5 fruit fly cellular contexts compared by ENCODE assay signal in genomic region chrX:8569038-8569437, dm6.
TF ChIP-seq lines count a peak whose summit lies in the region.

No protein-coding gene starts in this region.

- TF ChIP-seq CTCF in whole organism, embryonic (GFP tag; optimal IDR thresholded peaks at IDR 0.05; lab: Kevin White, UChicago): no peak

TF ChIP-seq in whole organism, adult, 20 proteins besides CTCF, POLR2A, EP300 and RAD21:
- TF ChIP-seq CG11617 (GFP tag; optimal IDR thresholded peaks at IDR 0.05; lab: Kevin White, UChicago) (no peak), CG7045 (GFP tag; optimal IDR thresholded peaks at IDR 0.05; lab: Kevin White, UChicago) (no peak), Mnt (GFP tag; optimal IDR thresholded peaks at IDR 0.05; lab: Kevin White, UChicago) (no peak), CG1620 (GFP tag; optimal IDR thresholded peaks at IDR 0.05; lab: Kevin White, UChicago) (no peak), cic (GFP tag; optimal IDR thresholded peaks at IDR 0.05; lab: Kevin White, UChicago) (no peak), pad (GFP tag; optimal IDR thresholded peaks at IDR 0.05; lab: Kevin White, UChicago) (peak; percentile 96), Crg-1 (GFP tag; optimal IDR thresholded peaks at IDR 0.05; lab: Kevin White, UChicago) (no peak), Clk (GFP tag; optimal IDR thresholded peaks at IDR 0.05; lab: Kevin White, UChicago) (no peak), CG7101 (tag; optimal IDR thresholded peaks at IDR 0.05; lab: Kevin White, UChicago) (no peak), ovo (GFP tag; optimal IDR thresholded peaks at IDR 0.05; lab: Kevin White, UChicago) (peak; percentile 34)

TF ChIP-seq in whole organism, embryonic, 481 proteins besides CTCF, POLR2A, EP300 and RAD21:
- TF ChIP-seq CG1832 (GFP tag; optimal IDR thresholded peaks at IDR 0.05; lab: Kevin White, UChicago) (peak; percentile 41), CG34376 (GFP tag; optimal IDR thresholded peaks at IDR 0.05; lab: Kevin White, UChicago) (peak; percentile 53), Rfx (GFP tag; IDR thresholded peaks at IDR 0.05; lab: Robert Waterston, UW) (peak; percentile 19; the same call in 1 of the 2 replicates), Trl (optimal IDR thresholded peaks at IDR 0.05; lab: Kevin White, UChicago) (peak in 1 of 2 experiments; percentile 12), Trl (GFP tag; optimal IDR thresholded peaks at IDR 0.05; lab: Kevin White, UChicago) (no peak), Gsc (GFP tag; IDR thresholded peaks at IDR 0.05; lab: Robert Waterston, UW) (no peak), Blimp-1 (GFP tag; optimal IDR thresholded peaks at IDR 0.05; lab: Kevin White, UChicago) (peak; percentile 11), Mes4 (GFP tag; optimal IDR thresholded peaks at IDR 0.05; lab: Kevin White, UChicago) (no peak), CG1602 (GFP tag; optimal IDR thresholded peaks at IDR 0.05; lab: Kevin White, UChicago) (no peak), Deaf1 (tag; optimal IDR thresholded peaks at IDR 0.05; lab: Kevin White, UChicago) (peak; percentile 8), cg (GFP tag; optimal IDR thresholded peaks at IDR 0.05; lab: Kevin White, UChicago) (peak; percentile 62), NFAT (GFP tag; IDR thresholded peaks at IDR 0.05; lab: Robert Waterston, UW) (0 out of 2 replicates have a peak, but pooled peaks have one; percentile 14), exex (tag; optimal IDR thresholded peaks at IDR 0.05; lab: Kevin White, UChicago) (peak; percentile 1), pros (GFP tag; optimal IDR thresholded peaks at IDR 0.05; lab: Kevin White, UChicago) (peak; percentile 12)

TF ChIP-seq in whole organism, prepupa, 60 proteins besides CTCF, POLR2A, EP300 and RAD21:
- TF ChIP-seq svp (GFP tag; lab: Kevin White, UChicago) (peak; percentile 73), fkh (GFP tag; optimal IDR thresholded peaks at IDR 0.05; lab: Kevin White, UChicago) (peak; percentile 17), acj6 (GFP tag; optimal IDR thresholded peaks at IDR 0.05; lab: Kevin White, UChicago) (no peak)
TF ChIP-seq in whole organism, prepupa: peak in this region for 2.

TF ChIP-seq in whole organism, pupa, 21 proteins besides CTCF, POLR2A, EP300 and RAD21:
- TF ChIP-seq Ets98B (GFP tag; IDR thresholded peaks at IDR 0.05; lab: Robert Waterston, UW): no peak
- peak; percentile 13 for TF ChIP-seq EcR (GFP tag; optimal IDR thresholded peaks at IDR 0.05; lab: Kevin White, UChicago)
- TF ChIP-seq rn (GFP tag; IDR thresholded peaks at IDR 0.05; lab: Robert Waterston, UW): no peak

TF ChIP-seq in whole organism, wandering third instar larva, 38 proteins besides CTCF, POLR2A, EP300 and RAD21:
- TF ChIP-seq tai (GFP tag; optimal IDR thresholded peaks at IDR 0.05; lab: Kevin White, UChicago) (no peak), sage (GFP tag; optimal IDR thresholded peaks at IDR 0.05; lab: Kevin White, UChicago) (no peak), brk (GFP tag; optimal IDR thresholded peaks at IDR 0.05; lab: Kevin White, UChicago) (peak; percentile 7), foxo (GFP tag; optimal IDR thresholded peaks at IDR 0.05; lab: Kevin White, UChicago) (no peak), CrebA (GFP tag; optimal IDR thresholded peaks at IDR 0.05; lab: Kevin White, UChicago; ENCODE audit: borderline replicate concordance) (no peak), Rel (GFP tag; optimal IDR thresholded peaks at IDR 0.05; lab: Kevin White, UChicago) (no peak), Rel (tag; optimal IDR thresholded peaks at IDR 0.05; lab: Kevin White, UChicago) (peak; percentile 28), rgr (GFP tag; optimal IDR thresholded peaks at IDR 0.05; lab: Kevin White, UChicago) (no peak)
